Worm (Caenorhabditis elegans) whole organism, L4 larva: ENCODE measurements around the gene pyk-2.

ENCODE experiments used
- F26F4.8 ChIP-seq: fragments of 200-800 bp; sonication (Bioruptor generic); conservative IDR thresholded peaks from 2 replicates; pipeline ENCODE4 v1.3.6; 2022; ENCODE audit warnings: missing genetic modification characterization, missing compliant biosample characterization
- T26A8.4 ChIP-seq: fragments of 200-800 bp; sonication (Bioruptor generic); IDR thresholded peaks from 2 replicates; pipeline ENCODE4 v1.3.6; 2022; ENCODE audit warnings: missing genetic modification characterization, missing compliant biosample characterization
- Y48G9A.11 ChIP-seq: fragments of 200-800 bp; sonication (Bioruptor generic); IDR thresholded peaks from 2 replicates; pipeline ENCODE4 v1.3.6; 2022; ENCODE audit warnings: missing genetic modification reagents, missing genetic modification characterization, missing compliant biosample characterization
- Y5F2A.4 ChIP-seq: fragments of 200-800 bp; sonication (Bioruptor generic); optimal IDR thresholded peaks from 2 replicates; lab custom pipeline; 2018; ENCODE audit warnings: mild to moderate bottlenecking, missing genetic modification characterization, missing compliant biosample characterization
- Y75B8A.6 ChIP-seq: fragments of 200-800 bp; sonication (Bioruptor generic); IDR thresholded peaks from 2 replicates; pipeline ENCODE4 v1.3.6; 2022; ENCODE audit warnings: missing genetic modification reagents, missing genetic modification characterization, missing compliant biosample characterization
- aha-1 ChIP-seq: fragments of 150-350 bp; peaks from one replicate; lab custom pipeline; 2014; ENCODE audit warnings: missing biosample characterization, missing genetic modification characterization
- aly-2 ChIP-seq: sonication (generic microtip); optimal IDR thresholded peaks from 2 replicates; lab custom pipeline; 2018; ENCODE audit warnings: missing biosample characterization, missing genetic modification characterization
- arid-1 ChIP-seq: fragments of 200-800 bp; sonication (Bioruptor generic); conservative IDR thresholded peaks from 2 replicates; pipeline ENCODE4 v1.3.6; 2022; ENCODE audit warnings: missing genetic modification reagents, missing genetic modification characterization, missing compliant biosample characterization
- attf-4 ChIP-seq: sonication (generic microtip); optimal IDR thresholded peaks from 3 replicates; lab custom pipeline; 2017; ENCODE audit warnings: missing biosample characterization, missing genetic modification characterization
- ceh-32 ChIP-seq: sonication (generic microtip); optimal IDR thresholded peaks from 2 replicates; lab custom pipeline; 2016; ENCODE audit warnings: mild to moderate bottlenecking, missing genetic modification characterization, missing compliant biosample characterization; ENCODE audit not compliant: poor library complexity
- ces-1 ChIP-seq: fragments of 150-350 bp; sonication (generic microtip); optimal IDR thresholded peaks from 4 replicates; lab custom pipeline; 2014; ENCODE audit warnings: missing biosample characterization, missing genetic modification reagents, missing genetic modification characterization
- ctbp-1 ChIP-seq: fragments of 200-800 bp; sonication (Bioruptor generic); IDR thresholded peaks from 2 replicates; pipeline ENCODE4 v1.3.6; 2022; ENCODE audit warnings: missing genetic modification reagents, missing genetic modification characterization, missing compliant biosample characterization
- daf-12 ChIP-seq: fragments of 150-350 bp; optimal IDR thresholded peaks from 2 replicates; lab custom pipeline; 2014; ENCODE audit warnings: missing biosample characterization, missing genetic modification reagents, missing genetic modification characterization
- daf-19 ChIP-seq: fragments of 200-800 bp; sonication (Bioruptor generic); conservative IDR thresholded peaks from 2 replicates; pipeline ENCODE4 v1.3.6; 2022; ENCODE audit warnings: missing genetic modification characterization, missing compliant biosample characterization
- dmd-8 ChIP-seq: fragments of 200-800 bp; sonication (Bioruptor generic); IDR thresholded peaks from 2 replicates; pipeline ENCODE4 v1.3.6; 2022; ENCODE audit warnings: missing genetic modification characterization, missing compliant biosample characterization
- dmd-9 ChIP-seq: fragments of 200-800 bp; sonication (Bioruptor generic); IDR thresholded peaks from 2 replicates; pipeline ENCODE4 v1.3.6; 2022; ENCODE audit warnings: missing genetic modification reagents, missing genetic modification characterization, missing compliant biosample characterization
- dpl-1 ChIP-seq: fragments of 150-350 bp; optimal IDR thresholded peaks from 2 replicates; lab custom pipeline; 2014; ENCODE audit warnings: missing biosample characterization, missing genetic modification reagents, missing genetic modification characterization
- duxl-1 ChIP-seq: sonication (generic microtip); optimal IDR thresholded peaks from 2 replicates; lab custom pipeline; 2016; ENCODE audit warnings: mild to moderate bottlenecking, missing genetic modification characterization, moderate library complexity, missing compliant biosample characterization; ENCODE audit not compliant: poor library complexity
- fkh-10 ChIP-seq: fragments of 150-350 bp; optimal IDR thresholded peaks from 2 replicates; lab custom pipeline; 2014; ENCODE audit warnings: missing biosample characterization, missing genetic modification reagents, missing genetic modification characterization
- gei-8 ChIP-seq: fragments of 200-800 bp; sonication (Bioruptor generic); optimal IDR thresholded peaks from 2 replicates; lab custom pipeline; 2018; ENCODE audit warnings: mild to moderate bottlenecking, missing genetic modification characterization, missing compliant biosample characterization
- jun-1 ChIP-seq: fragments of 150-350 bp; optimal IDR thresholded peaks from 2 replicates; lab custom pipeline; 2014; ENCODE audit warnings: missing biosample characterization, missing genetic modification reagents, missing genetic modification characterization
- lin-1 ChIP-seq: fragments of 200-800 bp; sonication (Bioruptor generic); IDR thresholded peaks from 2 replicates; pipeline ENCODE4 v1.3.6; 2022; ENCODE audit warnings: missing genetic modification reagents, missing genetic modification characterization, missing compliant biosample characterization
- lin-13 ChIP-seq: fragments of 150-350 bp; optimal IDR thresholded peaks from 2 replicates; lab custom pipeline; 2014; ENCODE audit warnings: missing biosample characterization, missing genetic modification reagents, missing genetic modification characterization
- lin-15B ChIP-seq: fragments of 150-350 bp; sonication (generic microtip); optimal IDR thresholded peaks from 3 replicates; lab custom pipeline; 2014; ENCODE audit warnings: missing biosample characterization, missing genetic modification characterization
- lir-3 ChIP-seq: sonication (generic microtip); optimal IDR thresholded peaks from 2 replicates; lab custom pipeline; 2016; ENCODE audit warnings: mild to moderate bottlenecking, missing genetic modification characterization, missing compliant biosample characterization
- lsy-2 ChIP-seq, 2 experiments: fragments of 150-350 bp in 1 of 2; sonication (generic microtip) in 1 of 2; optimal IDR thresholded peaks; 2 replicates each; lab custom pipeline; 2014 to 2017; ENCODE audit warnings: missing biosample characterization in 2 of 2, missing genetic modification characterization in 2 of 2
- mep-1 ChIP-seq: fragments of 150-350 bp; sonication (generic microtip); optimal IDR thresholded peaks from 3 replicates; lab custom pipeline; 2014; ENCODE audit warnings: missing biosample characterization, missing genetic modification characterization
- mes-2 ChIP-seq: sonication (generic microtip); optimal IDR thresholded peaks from 2 replicates; lab custom pipeline; 2016; ENCODE audit warnings: missing genotype, mild to moderate bottlenecking, missing genetic modification characterization, missing compliant biosample characterization; ENCODE audit not compliant: poor library complexity, severe bottlenecking
- mxl-2 ChIP-seq: fragments of 200-800 bp; sonication (Bioruptor generic); conservative IDR thresholded peaks from 2 replicates; pipeline ENCODE4 v1.3.6; 2022; ENCODE audit warnings: missing genetic modification reagents, missing genetic modification characterization, missing compliant biosample characterization
- nhr-10 ChIP-seq: fragments of 150-350 bp; optimal IDR thresholded peaks from 2 replicates; lab custom pipeline; 2014; ENCODE audit warnings: missing biosample characterization, missing genetic modification characterization
- nhr-11 ChIP-seq: fragments of 150-350 bp; optimal IDR thresholded peaks from 2 replicates; lab custom pipeline; 2014; ENCODE audit warnings: missing biosample characterization, missing genetic modification characterization
- nhr-237 ChIP-seq: sonication (generic microtip); optimal IDR thresholded peaks from 2 replicates; lab custom pipeline; 2017; ENCODE audit warnings: missing biosample characterization, missing genetic modification characterization
- nhr-25 ChIP-seq: sonication (generic microtip); optimal IDR thresholded peaks from 2 replicates; lab custom pipeline; 2017; ENCODE audit warnings: missing genetic modification characterization, mild to moderate bottlenecking, missing compliant biosample characterization, antibody characterized with exemption, moderate library complexity, borderline replicate concordance; ENCODE audit not compliant: insufficient read depth
- nhr-42 ChIP-seq: fragments of 200-800 bp; sonication (Bioruptor generic); IDR thresholded peaks from 2 replicates; pipeline ENCODE4 v1.3.6; 2022; ENCODE audit warnings: missing genetic modification characterization, missing compliant biosample characterization
- nhr-77 ChIP-seq: fragments of 150-350 bp; optimal IDR thresholded peaks from 2 replicates; lab custom pipeline; 2014; ENCODE audit warnings: missing biosample characterization, missing genetic modification characterization
- pqm-1 ChIP-seq: sonication (generic microtip); optimal IDR thresholded peaks from 2 replicates; lab custom pipeline; 2017; ENCODE audit warnings: missing biosample characterization, missing genetic modification characterization
- snpc-4 ChIP-seq: fragments of 150-350 bp; optimal IDR thresholded peaks from 2 replicates; lab custom pipeline; 2014; ENCODE audit warnings: missing biosample characterization, missing genetic modification characterization
- tag-97 ChIP-seq: fragments of 200-800 bp; sonication (Bioruptor generic); IDR thresholded peaks from 2 replicates; pipeline ENCODE4 v1.3.6; 2022; ENCODE audit warnings: missing genetic modification characterization, missing compliant biosample characterization
- vab-7 ChIP-seq: fragments of 200-800 bp; sonication (Bioruptor generic); IDR thresholded peaks from 2 replicates; pipeline ENCODE4 v1.3.6; 2022; ENCODE audit warnings: missing genetic modification reagents, missing genetic modification characterization, missing compliant biosample characterization
- zfp-3 ChIP-seq: fragments of 200-800 bp; sonication (Bioruptor generic); conservative IDR thresholded peaks from 2 replicates; pipeline ENCODE4 v1.3.6; 2022; ENCODE audit warnings: missing genetic modification reagents, missing genetic modification characterization, missing compliant biosample characterization
- zip-11 ChIP-seq: fragments of 200-800 bp; sonication (Bioruptor generic); IDR thresholded peaks from 2 replicates; pipeline ENCODE4 v1.3.6; 2022; ENCODE audit warnings: missing genetic modification characterization, missing compliant biosample characterization
- zip-2 ChIP-seq: fragments of 150-350 bp; optimal IDR thresholded peaks from 2 replicates; lab custom pipeline; 2014; ENCODE audit warnings: missing biosample characterization, missing genetic modification characterization

The pyk-2 gene

ce11 chrIV:10899091-10899490, 10.6 kb upstream of the pyk-2 start, which contains the start of the genes F13E9.9 and F13E9.19:
TSS of gene F13E9.9 (minus strand) at chrIV:10899191.
TSS of gene F13E9.19 (plus strand) at chrIV:10899406.
- no peak for TF ChIP-seq aly-2
- no peak for TF ChIP-seq gei-8 (GFP tag; lab: Kevin White, UChicago)
- no peak for TF ChIP-seq tag-97 (GFP tag; lab: Robert Waterston, UW)
- TF ChIP-seq attf-4, result no peak
- no peak for TF ChIP-seq pqm-1 (tag; lab: Kevin White, UChicago)
- no peak for TF ChIP-seq dmd-9 (GFP tag; lab: Robert Waterston, UW)
- TF ChIP-seq jun-1, result no peak
- TF ChIP-seq daf-12 (tag; lab: Kevin White, UChicago), result no peak
- TF ChIP-seq mep-1, result no peak
- no peak for TF ChIP-seq nhr-237
- no peak for TF ChIP-seq nhr-42
- no peak for TF ChIP-seq dpl-1 (GFP tag; lab: Kevin White, UChicago)
- TF ChIP-seq mxl-2 (GFP tag; lab: Robert Waterston, UW), result no peak
- TF ChIP-seq daf-19 (GFP tag; lab: Robert Waterston, UW), result no peak
- TF ChIP-seq lir-3 (tag; lab: Kevin White, UChicago), result no peak
- no peak for TF ChIP-seq lin-1
- no peak for TF ChIP-seq nhr-77
- no peak for TF ChIP-seq zfp-3 (GFP tag; lab: Robert Waterston, UW)
- no peak for TF ChIP-seq Y48G9A.11 (GFP tag; lab: Robert Waterston, UW)
- no peak for TF ChIP-seq Y5F2A.4 (GFP tag; lab: Kevin White, UChicago)

ce11 chrIV:10900083-10900482, 9.6 kb upstream of the pyk-2 start, which contains the start of gene srlf-30:
TSS of gene srlf-30 (plus strand) at chrIV:10900383.
- no peak for TF ChIP-seq ces-1
- TF ChIP-seq fkh-10 (GFP tag; lab: Kevin White, UChicago), result no peak
- TF ChIP-seq nhr-10 (tag; lab: Kevin White, UChicago), result no peak
- no peak for TF ChIP-seq Y75B8A.6 (GFP tag; lab: Robert Waterston, UW)
- no peak for TF ChIP-seq snpc-4
- no peak for TF ChIP-seq Y48G9A.11 (GFP tag; lab: Robert Waterston, UW)
- TF ChIP-seq, all 104 proteins: peak for 0

ce11 chrIV:10902476-10902875, 7.2 kb upstream of the pyk-2 start:
- TF ChIP-seq T26A8.4 (GFP tag; lab: Robert Waterston, UW) (no peak), nhr-25 (tag; lab: Kevin White, UChicago) (no peak), ctbp-1 (GFP tag; lab: Robert Waterston, UW) (no peak), F26F4.8 (GFP tag; lab: Robert Waterston, UW) (no peak), aha-1 (peak; percentile 90), lin-15B (no peak), nhr-42 (no peak)
- TF ChIP-seq, all 104 proteins: peak for 1

ce11 chrIV:10904282-10904681, 5.4 kb upstream of the pyk-2 start, which contains the start of gene ZK596.3:
TSS of gene ZK596.3 (minus strand) at chrIV:10904382.
- TF ChIP-seq ceh-32 (tag; lab: Kevin White, UChicago), result no peak
- TF ChIP-seq vab-7 (GFP tag; lab: Robert Waterston, UW), result no peak
- TF ChIP-seq zip-2, result no peak
- no peak for TF ChIP-seq lin-13 (GFP tag; lab: Kevin White, UChicago)
- TF ChIP-seq duxl-1, result no peak
- TF ChIP-seq arid-1 (GFP tag; lab: Robert Waterston, UW), result no peak
- no peak for TF ChIP-seq aly-2
- TF ChIP-seq dmd-8, result no peak
- TF ChIP-seq mes-2 (tag; lab: Kevin White, UChicago), result no peak
- no peak for TF ChIP-seq lsy-2 (tag; optimal IDR thresholded peaks at IDR 0.05; lab: Kevin White, UChicago)
- no peak for TF ChIP-seq aha-1
- no peak for TF ChIP-seq zip-11 (GFP tag; lab: Robert Waterston, UW)
- no peak for TF ChIP-seq lin-1
- no peak for TF ChIP-seq nhr-11 (tag; lab: Kevin White, UChicago)
